Fruit fly (Drosophila melanogaster) whole organism, embryonic: ENCODE measurements around the gene CG33298.
A peak's percentile ranks its signal among the peaks of the same experiment; 100 is the strongest.

Source experiments
- ATbp ChIP-seq: fragments of 200-800 bp; sonication (Bioruptor generic); optimal IDR thresholded peaks from 2 replicates; lab custom pipeline; 2017; ENCODE audit warnings: missing biosample characterization, mild to moderate bottlenecking, missing genetic modification characterization, missing genetic modification reagents
- Bdp1 ChIP-seq: fragments of 200-800 bp; sonication (Bioruptor generic); optimal IDR thresholded peaks from 3 replicates; lab custom pipeline; 2016; ENCODE audit warnings: missing biosample characterization, missing genetic modification characterization
- CG10654 ChIP-seq: fragments of 200-800 bp; sonication (Bioruptor generic); optimal IDR thresholded peaks from 2 replicates; lab custom pipeline; 2016; ENCODE audit warnings: missing biosample characterization, missing genetic modification characterization
- CG10959 ChIP-seq: fragments of 200-800 bp; sonication (Bioruptor generic); IDR thresholded peaks from 2 replicates; pipeline ENCODE4 v1.3.6; 2022; ENCODE audit warnings: missing biosample characterization, missing genetic modification characterization
- CG10979 ChIP-seq: fragments of 200-800 bp; sonication (Bioruptor generic); optimal IDR thresholded peaks from 2 replicates; lab custom pipeline; 2018; ENCODE audit warnings: missing biosample characterization, mild to moderate bottlenecking, missing genetic modification characterization, moderate library complexity
- CG12155 ChIP-seq: fragments of 200-800 bp; sonication (Bioruptor generic); optimal IDR thresholded peaks from 3 replicates; lab custom pipeline; 2016; ENCODE audit warnings: missing biosample characterization, missing genetic modification characterization
- CG12769 ChIP-seq: fragments of 200-800 bp; sonication (Bioruptor generic); optimal IDR thresholded peaks from 2 replicates; lab custom pipeline; 2019; ENCODE audit warnings: missing biosample characterization, mild to moderate bottlenecking, missing genetic modification characterization, moderate library complexity
- CG13424 ChIP-seq: fragments of 200-800 bp; sonication (Bioruptor generic); optimal IDR thresholded peaks from 2 replicates; lab custom pipeline; 2019; ENCODE audit warnings: missing biosample characterization, mild to moderate bottlenecking, missing genetic modification characterization, moderate library complexity
- CG14965 ChIP-seq: fragments of 200-800 bp; sonication (Bioruptor generic); optimal IDR thresholded peaks from 2 replicates; lab custom pipeline; 2016; ENCODE audit warnings: missing biosample characterization, missing genetic modification characterization, borderline replicate concordance
- CG15479 ChIP-seq: fragments of 200-800 bp; sonication (Bioruptor generic); optimal IDR thresholded peaks from 3 replicates; lab custom pipeline; 2019; ENCODE audit warnings: missing biosample characterization, mild to moderate bottlenecking, missing genetic modification characterization, moderate library complexity
- CG17186 ChIP-seq: fragments of 200-800 bp; sonication (Bioruptor generic); optimal IDR thresholded peaks from 3 replicates; lab custom pipeline; 2017; ENCODE audit warnings: missing biosample characterization, missing genetic modification reagents, missing genetic modification characterization
- CG17359 ChIP-seq: fragments of 200-800 bp; sonication (Bioruptor generic); optimal IDR thresholded peaks from 3 replicates; lab custom pipeline; 2018; ENCODE audit warnings: missing biosample characterization, mild to moderate bottlenecking, missing genetic modification characterization, moderate library complexity
- CG18764 ChIP-seq: fragments of 200-800 bp; sonication (Bioruptor generic); optimal IDR thresholded peaks from 3 replicates; lab custom pipeline; 2016; ENCODE audit warnings: missing biosample characterization, missing genetic modification characterization
- CG2116 ChIP-seq: fragments of 200-800 bp; sonication (Bioruptor generic); optimal IDR thresholded peaks from 3 replicates; lab custom pipeline; 2018; ENCODE audit warnings: missing biosample characterization, mild to moderate bottlenecking, missing genetic modification characterization
- CG2875 ChIP-seq: fragments of 200-800 bp; sonication (Bioruptor generic); optimal IDR thresholded peaks from 2 replicates; lab custom pipeline; 2017; ENCODE audit warnings: missing biosample characterization, mild to moderate bottlenecking, missing genetic modification characterization, missing genetic modification reagents
- CG32767 ChIP-seq: fragments of 200-800 bp; sonication (Bioruptor generic); IDR thresholded peaks from 2 replicates; pipeline ENCODE4 v1.3.6; 2022; ENCODE audit warnings: missing biosample characterization, missing genetic modification characterization
- CG34422 ChIP-seq: fragments of 200-800 bp; sonication (Bioruptor generic); IDR thresholded peaks from 3 replicates; pipeline ENCODE4 v1.3.6; 2022; ENCODE audit warnings: missing biosample characterization, missing genetic modification characterization
- CG3995 ChIP-seq: fragments of 200-800 bp; sonication (Bioruptor generic); optimal IDR thresholded peaks from 3 replicates; lab custom pipeline; 2016; ENCODE audit warnings: missing biosample characterization, missing genetic modification characterization
- CG8359 ChIP-seq: fragments of 200-800 bp; sonication (Bioruptor generic); optimal IDR thresholded peaks from 2 replicates; lab custom pipeline; 2017; ENCODE audit warnings: missing biosample characterization, mild to moderate bottlenecking, missing genetic modification characterization, borderline replicate concordance
- CG9609 ChIP-seq: fragments of 200-800 bp; sonication (Bioruptor generic); optimal IDR thresholded peaks from 3 replicates; lab custom pipeline; 2016; ENCODE audit warnings: missing biosample characterization, missing genetic modification characterization
- CG9817 ChIP-seq: fragments of 200-800 bp; sonication (Bioruptor generic); optimal IDR thresholded peaks from 2 replicates; lab custom pipeline; 2018; ENCODE audit warnings: missing biosample characterization, mild to moderate bottlenecking, missing genetic modification characterization, moderate library complexity
- Doc2 ChIP-seq: fragments of 200-800 bp; sonication (Bioruptor generic); IDR thresholded peaks from 2 replicates; pipeline ENCODE4 v1.3.6; 2022; ENCODE audit warnings: missing biosample characterization, missing genetic modification characterization
- Ets97D ChIP-seq: fragments of 200-800 bp; sonication (Bioruptor generic); optimal IDR thresholded peaks from 3 replicates; lab custom pipeline; 2016; ENCODE audit warnings: missing biosample characterization, missing genetic modification characterization
- Kr ChIP-seq: fragments of 200-800 bp; sonication (Bioruptor generic); optimal IDR thresholded peaks from 2 replicates; lab custom pipeline; 2017; ENCODE audit warnings: missing biosample characterization, mild to moderate bottlenecking, missing genetic modification characterization
- NC2α ChIP-seq: fragments of 200-800 bp; sonication (Bioruptor generic); optimal IDR thresholded peaks from 2 replicates; lab custom pipeline; 2016; ENCODE audit warnings: missing biosample characterization, missing genetic modification characterization
- NFAT ChIP-seq: fragments of 200-800 bp; sonication (Bioruptor generic); IDR thresholded peaks from 2 replicates; pipeline ENCODE4 v1.3.6; 2022; ENCODE audit warnings: missing biosample characterization, missing genetic modification characterization
- NK7.1 ChIP-seq: fragments of 200-800 bp; sonication (Bioruptor generic); optimal IDR thresholded peaks from 3 replicates; lab custom pipeline; 2016; ENCODE audit warnings: missing biosample characterization, missing genetic modification characterization
- Scr ChIP-seq: fragments of 200-800 bp; sonication (Bioruptor generic); IDR thresholded peaks from 2 replicates; pipeline ENCODE4 v1.3.6; 2022; ENCODE audit warnings: missing biosample characterization, missing genetic modification characterization; ENCODE audit not compliant: partially characterized antibody
- Side ChIP-seq: fragments of 200-800 bp; sonication (Bioruptor generic); optimal IDR thresholded peaks from 2 replicates; lab custom pipeline; 2016; ENCODE audit warnings: missing biosample characterization, missing genetic modification characterization
- Sin3A ChIP-seq: fragments of >200 bp; optimal IDR thresholded peaks from 2 replicates; lab custom pipeline; 2018
- ac ChIP-seq: fragments of 200-800 bp; sonication (Bioruptor generic); optimal IDR thresholded peaks from 3 replicates; lab custom pipeline; 2017; ENCODE audit warnings: missing biosample characterization, mild to moderate bottlenecking, missing genetic modification characterization
- dm ChIP-seq: fragments of 200-800 bp; sonication (Bioruptor generic); optimal IDR thresholded peaks from 3 replicates; lab custom pipeline; 2016; ENCODE audit warnings: missing biosample characterization, missing genetic modification characterization
- gcm2 ChIP-seq: fragments of 200-800 bp; sonication (Bioruptor generic); optimal IDR thresholded peaks from 2 replicates; lab custom pipeline; 2016; ENCODE audit warnings: missing biosample characterization, missing genetic modification characterization
- gfzf ChIP-seq: fragments of 200-800 bp; sonication (Bioruptor generic); optimal IDR thresholded peaks from 2 replicates; lab custom pipeline; 2016; ENCODE audit warnings: missing biosample characterization, mild to moderate bottlenecking, missing genetic modification characterization, moderate library complexity
- grau ChIP-seq: fragments of 200-800 bp; optimal IDR thresholded peaks from 3 replicates; lab custom pipeline; 2019; ENCODE audit warnings: missing biosample characterization, mild to moderate bottlenecking, missing genetic modification characterization, moderate library complexity
- grn ChIP-seq: fragments of 200-800 bp; sonication (Bioruptor generic); optimal IDR thresholded peaks from 3 replicates; lab custom pipeline; 2017; ENCODE audit warnings: missing biosample characterization, missing genetic modification characterization
- insv ChIP-seq, 2 experiments: fragments of 200-800 bp; sonication (Bioruptor generic); optimal IDR thresholded peaks; 3 replicates each; lab custom pipeline; 2016 to 2018; ENCODE audit warnings: missing biosample characterization in 2 of 2, missing genetic modification characterization in 2 of 2
- inv ChIP-seq: fragments of 200-800 bp; sonication (Bioruptor generic); IDR thresholded peaks from 2 replicates; pipeline ENCODE4 v1.3.6; 2022; ENCODE audit warnings: missing biosample characterization, missing genetic modification characterization; ENCODE audit not compliant: partially characterized antibody
- maf-S ChIP-seq: fragments of 200-800 bp; sonication (Bioruptor generic); optimal IDR thresholded peaks from 2 replicates; lab custom pipeline; 2016; ENCODE audit warnings: missing biosample characterization, missing genetic modification characterization
- odd ChIP-seq: fragments of 200-800 bp; sonication (Bioruptor generic); optimal IDR thresholded peaks from 2 replicates; lab custom pipeline; 2017; ENCODE audit warnings: missing biosample characterization, mild to moderate bottlenecking, missing genetic modification characterization
- pho ChIP-seq: fragments of 200-800 bp; sonication (Bioruptor generic); optimal IDR thresholded peaks from 2 replicates; lab custom pipeline; 2016; ENCODE audit warnings: missing biosample characterization, missing genetic modification characterization
- scrt ChIP-seq: fragments of 200-800 bp; sonication (Bioruptor generic); optimal IDR thresholded peaks from 2 replicates; lab custom pipeline; 2018; ENCODE audit warnings: missing biosample characterization, mild to moderate bottlenecking, missing genetic modification characterization, moderate library complexity
- sim ChIP-seq: fragments of 200-800 bp; sonication (Bioruptor generic); IDR thresholded peaks from 2 replicates; pipeline ENCODE4 v1.3.6; 2022; ENCODE audit warnings: missing biosample characterization, missing genetic modification characterization
- sima ChIP-seq: fragments of 200-800 bp; sonication (Bioruptor generic); optimal IDR thresholded peaks from 2 replicates; lab custom pipeline; 2016; ENCODE audit warnings: missing biosample characterization, missing genetic modification characterization
- slbo ChIP-seq: fragments of 200-800 bp; sonication (Bioruptor generic); IDR thresholded peaks from 2 replicates; pipeline ENCODE4 v1.3.6; 2022; ENCODE audit warnings: missing biosample characterization, missing genetic modification characterization
- sna ChIP-seq: fragments of 200-800 bp; sonication (Bioruptor generic); IDR thresholded peaks from 2 replicates; pipeline ENCODE4 v1.3.6; 2022; ENCODE audit warnings: missing biosample characterization, missing genetic modification characterization; ENCODE audit not compliant: partially characterized antibody
- sqz ChIP-seq: fragments of 200-800 bp; sonication (Bioruptor generic); optimal IDR thresholded peaks from 3 replicates; lab custom pipeline; 2018; ENCODE audit warnings: missing biosample characterization, mild to moderate bottlenecking, missing genetic modification characterization
- stc ChIP-seq: fragments of 200-800 bp; sonication (Bioruptor generic); IDR thresholded peaks from 2 replicates; pipeline ENCODE4 v1.3.6; 2022; ENCODE audit warnings: missing biosample characterization, missing genetic modification characterization
- tna ChIP-seq: fragments of 200-800 bp; sonication (Bioruptor generic); IDR thresholded peaks from 2 replicates; pipeline ENCODE4 v1.3.6; 2022; ENCODE audit warnings: missing biosample characterization, missing genetic modification characterization; ENCODE audit not compliant: partially characterized antibody
- vfl ChIP-seq: fragments of 200-800 bp; sonication (Bioruptor generic); optimal IDR thresholded peaks from 2 replicates; lab custom pipeline; 2016; ENCODE audit warnings: missing biosample characterization, missing genetic modification characterization
- yki ChIP-seq: fragments of >200 bp; optimal IDR thresholded peaks from 3 replicates; lab custom pipeline; 2018

The CG33298 gene

DNA sequence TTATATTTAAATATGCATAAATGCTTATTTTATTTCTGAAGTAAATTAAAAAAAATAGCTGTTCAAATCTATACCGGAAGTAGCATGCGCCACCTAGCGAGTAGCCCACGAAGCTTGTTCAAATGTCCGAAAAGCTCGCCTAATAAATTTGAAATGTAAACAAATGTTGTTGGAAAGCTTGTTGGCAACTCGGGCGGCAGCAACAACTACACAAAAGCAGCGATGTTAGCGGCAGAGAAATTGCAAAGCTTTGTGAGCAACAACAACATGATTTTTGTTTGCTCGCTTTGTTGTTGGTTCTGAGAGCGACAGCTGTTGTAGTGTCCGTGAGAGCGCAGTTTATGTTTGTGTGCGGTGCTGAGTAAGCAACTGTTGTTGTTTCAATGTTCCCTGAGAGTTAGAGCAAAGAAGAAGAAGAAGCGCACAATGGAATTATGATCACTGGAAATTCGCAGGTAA, 72.2 kb downstream of the CG33298 start (continued):
- peak; percentile 76 for TF ChIP-seq Kr (GFP tag; lab: Kevin White, UChicago)
- TF ChIP-seq CG10959 (GFP tag; lab: Robert Waterston, UW), result peak; percentile 72
- peak; percentile 93 for TF ChIP-seq maf-S (GFP tag; lab: Kevin White, UChicago)
- TF ChIP-seq CG17186 (GFP tag; lab: Kevin White, UChicago), result peak; percentile 91
- TF ChIP-seq Bdp1, result peak; percentile 90
- peak; percentile 87 for TF ChIP-seq CG12155
- peak; percentile 94 for TF ChIP-seq CG2116 (GFP tag; lab: Kevin White, UChicago)
- peak; percentile 15; the same call in 1 of the 2 replicates for TF ChIP-seq Scr (GFP tag; lab: Robert Waterston, UW)
- peak; percentile 7 to 87 for TF ChIP-seq insv (GFP tag; optimal IDR thresholded peaks at IDR 0.05; lab: Kevin White, UChicago)
- peak; percentile 97 for TF ChIP-seq CG9817
- TF ChIP-seq Doc2 (GFP tag; lab: Robert Waterston, UW), result peak; percentile 61; the same call in 1 of the 2 replicates
- TF ChIP-seq CG3995 (GFP tag; lab: Kevin White, UChicago), result peak; percentile 81
- peak; percentile 98 for TF ChIP-seq NFAT (GFP tag; lab: Robert Waterston, UW)
- TF ChIP-seq inv, result no peak
- TF ChIP-seq sqz (GFP tag; lab: Kevin White, UChicago), result peak; percentile 99
- peak; percentile 100 for TF ChIP-seq Ets97D (GFP tag; lab: Kevin White, UChicago)
- TF ChIP-seq CG13424, result peak; percentile 89
- TF ChIP-seq ATbp, result peak; percentile 100
- TF ChIP-seq Sin3A (lab: Kevin White, UChicago), result no peak
- TF ChIP-seq dm (GFP tag; lab: Kevin White, UChicago), result peak; percentile 93
- peak; percentile 90 for TF ChIP-seq CG12769 (tag; lab: Kevin White, UChicago)
- TF ChIP-seq slbo, result peak; percentile 88
- peak; percentile 89 for TF ChIP-seq ac
- peak; percentile 96 for TF ChIP-seq CG18764 (GFP tag; lab: Kevin White, UChicago)
- TF ChIP-seq tna, result no peak
- TF ChIP-seq CG34422 (GFP tag; lab: Robert Waterston, UW), result peak; percentile 93
- TF ChIP-seq gcm2, result peak; percentile 99
- TF ChIP-seq Side, result peak; percentile 97
- TF ChIP-seq CG9609 (GFP tag; lab: Kevin White, UChicago), result peak; percentile 88
- peak; percentile 90 for TF ChIP-seq pho (GFP tag; lab: Kevin White, UChicago)
- TF ChIP-seq NC2α (GFP tag; lab: Kevin White, UChicago), result peak; percentile 94
- TF ChIP-seq grau (tag; lab: Kevin White, UChicago), result peak; percentile 95
- peak; percentile 100 for TF ChIP-seq odd
- TF ChIP-seq CG17359 (tag; lab: Kevin White, UChicago), result peak; percentile 99
- peak; percentile 93 for TF ChIP-seq sim (GFP tag; lab: Robert Waterston, UW)
- peak; percentile 22 for TF ChIP-seq CG15479 (GFP tag; lab: Kevin White, UChicago)
- TF ChIP-seq scrt (GFP tag; lab: Kevin White, UChicago), result peak; percentile 99
- peak; percentile 94 for TF ChIP-seq CG32767 (GFP tag; lab: Robert Waterston, UW)
- TF ChIP-seq yki (lab: Kevin White, UChicago), result no peak
- peak; percentile 98 for TF ChIP-seq stc
- TF ChIP-seq gfzf (GFP tag; lab: Kevin White, UChicago), result peak; percentile 0
- TF ChIP-seq NK7.1, result peak; percentile 96
- peak; percentile 93 for TF ChIP-seq grn (GFP tag; lab: Kevin White, UChicago)
- TF ChIP-seq CG10979 (tag; lab: Kevin White, UChicago), result peak; percentile 91
- peak; percentile 96 for TF ChIP-seq CG10654 (GFP tag; lab: Kevin White, UChicago)
- peak; percentile 91 for TF ChIP-seq sima (GFP tag; lab: Kevin White, UChicago)
- peak; percentile 86 for TF ChIP-seq CG14965 (GFP tag; lab: Kevin White, UChicago)
- no peak; the same call in 1 of the 2 replicates for TF ChIP-seq sna (GFP tag; lab: Robert Waterston, UW)
- TF ChIP-seq CG8359 (GFP tag; lab: Kevin White, UChicago), result peak; percentile 94
- TF ChIP-seq vfl (GFP tag; lab: Kevin White, UChicago), result peak; percentile 92
- peak; percentile 99 for TF ChIP-seq CG2875 (GFP tag; lab: Kevin White, UChicago)
